Fruit fly (Drosophila melanogaster): Measurements from ENCODE around the gene CG5171.

DNA sequence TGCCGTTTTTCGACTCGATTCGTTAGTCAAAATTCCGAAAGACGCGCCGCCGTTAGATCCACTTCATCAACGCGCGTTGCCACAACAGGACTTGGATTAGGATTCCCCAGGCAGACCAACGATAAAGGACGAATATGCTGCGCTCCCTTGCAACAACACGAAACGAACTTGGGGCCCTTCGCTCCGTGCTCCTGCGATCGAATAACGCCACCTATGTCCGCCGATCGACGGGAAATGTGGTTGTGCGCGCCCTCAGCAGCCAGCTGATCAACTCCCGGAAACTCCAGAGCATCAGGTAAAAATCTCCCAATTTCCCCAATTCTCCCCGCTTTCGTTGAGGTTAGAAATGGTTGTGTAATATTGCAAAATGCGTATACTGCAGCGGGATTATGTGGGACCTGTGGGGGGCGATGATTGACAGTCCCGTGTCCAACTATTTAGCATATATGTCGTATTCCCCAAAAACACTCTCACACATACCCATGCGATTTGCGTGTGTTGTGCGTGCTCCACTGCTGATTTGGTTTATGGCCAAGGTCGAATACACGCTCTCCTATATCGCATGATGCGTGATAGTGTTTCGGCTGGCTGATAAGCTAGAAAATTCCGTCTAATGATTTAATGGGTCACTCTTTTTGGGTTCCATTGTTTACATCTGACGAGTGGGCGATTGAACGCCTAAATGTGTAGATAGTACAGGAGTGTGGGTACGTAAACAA is 26.1 kb downstream of the CG5171 start:
- TF ChIP-seq EcR (GFP tag; optimal IDR thresholded peaks at IDR 0.05) = no peak
- TF ChIP-seq CG8478 (optimal IDR thresholded peaks at IDR 0.05) = no peak
- TF ChIP-seq usp (GFP tag; optimal IDR thresholded peaks at IDR 0.05) = no peak
- TF ChIP-seq psq (optimal IDR thresholded peaks at IDR 0.05) = no peak
- no peak for TF ChIP-seq pan (optimal IDR thresholded peaks at IDR 0.05)
- TF ChIP-seq Dll (optimal IDR thresholded peaks at IDR 0.05) = no peak

Data from whole organism.